Fruit fly (Drosophila melanogaster) whole organism, embryonic: ENCODE data around the gene 14-3-3epsilon.

Source experiments
- Antp ChIP-seq: fragments of 200-800 bp; sonication (Bioruptor generic); optimal IDR thresholded peaks from 3 replicates; lab custom pipeline; 2016; ENCODE audit warnings: missing biosample characterization, missing genetic modification characterization
- CG10654 ChIP-seq: fragments of 200-800 bp; sonication (Bioruptor generic); optimal IDR thresholded peaks from 2 replicates; lab custom pipeline; 2016; ENCODE audit warnings: missing biosample characterization, missing genetic modification characterization
- CG11456 ChIP-seq: fragments of 200-800 bp; sonication (Bioruptor generic); IDR thresholded peaks from 3 replicates; pipeline ENCODE4 v1.3.6; 2022; ENCODE audit warnings: missing biosample characterization, missing genetic modification characterization
- CG12071 ChIP-seq: fragments of 200-800 bp; sonication (Bioruptor generic); optimal IDR thresholded peaks from 3 replicates; lab custom pipeline; 2018; ENCODE audit warnings: missing biosample characterization, mild to moderate bottlenecking, missing genetic modification characterization
- CG12659 ChIP-seq: fragments of 200-800 bp; sonication (Bioruptor generic); optimal IDR thresholded peaks from 3 replicates; lab custom pipeline; 2017; ENCODE audit warnings: mild to moderate bottlenecking, missing biosample characterization, missing genetic modification reagents, missing genetic modification characterization
- CG17385 ChIP-seq: fragments of 200-800 bp; sonication (Bioruptor generic); optimal IDR thresholded peaks from 3 replicates; lab custom pipeline; 2018; ENCODE audit warnings: missing biosample characterization, mild to moderate bottlenecking, missing genetic modification characterization
- CG17612 ChIP-seq: fragments of 200-800 bp; sonication (Bioruptor generic); IDR thresholded peaks from 2 replicates; pipeline ENCODE4 v1.3.6; 2022; ENCODE audit warnings: missing biosample characterization, missing genetic modification characterization
- CG18619 ChIP-seq: fragments of 200-800 bp; sonication (Bioruptor generic); optimal IDR thresholded peaks from 3 replicates; lab custom pipeline; 2017; ENCODE audit warnings: missing biosample characterization, mild to moderate bottlenecking, missing genetic modification characterization
- CG2120 ChIP-seq: fragments of 200-800 bp; sonication (Bioruptor generic); optimal IDR thresholded peaks from 3 replicates; lab custom pipeline; 2016; ENCODE audit warnings: missing biosample characterization, missing genetic modification characterization
- CG3163 ChIP-seq: fragments of 200-800 bp; sonication (Bioruptor generic); optimal IDR thresholded peaks from 3 replicates; lab custom pipeline; 2016; ENCODE audit warnings: missing biosample characterization, missing genetic modification characterization
- CG32767 ChIP-seq: fragments of 200-800 bp; sonication (Bioruptor generic); IDR thresholded peaks from 2 replicates; pipeline ENCODE4 v1.3.6; 2022; ENCODE audit warnings: missing biosample characterization, missing genetic modification characterization
- CG3281 ChIP-seq: fragments of 200-800 bp; sonication (Bioruptor generic); optimal IDR thresholded peaks from 3 replicates; lab custom pipeline; 2017; ENCODE audit warnings: missing biosample characterization, mild to moderate bottlenecking, missing genetic modification characterization
- CG5180 ChIP-seq: fragments of 200-800 bp; sonication (Bioruptor generic); optimal IDR thresholded peaks from 3 replicates; lab custom pipeline; 2017; ENCODE audit warnings: missing biosample characterization, missing genetic modification characterization, mild to moderate bottlenecking, moderate library complexity, missing genetic modification reagents
- CG6765 ChIP-seq: fragments of 200-800 bp; sonication (Bioruptor generic); optimal IDR thresholded peaks from 3 replicates; lab custom pipeline; 2017; ENCODE audit warnings: missing biosample characterization, mild to moderate bottlenecking, missing genetic modification characterization
- CG6813 ChIP-seq: fragments of 200-800 bp; sonication (Bioruptor generic); optimal IDR thresholded peaks from 2 replicates; lab custom pipeline; 2017; ENCODE audit warnings: missing biosample characterization, missing genetic modification characterization, mild to moderate bottlenecking, moderate library complexity, missing genetic modification reagents
- CG6854 ChIP-seq: fragments of 200-800 bp; sonication (Bioruptor generic); optimal IDR thresholded peaks from 3 replicates; lab custom pipeline; 2017; ENCODE audit warnings: missing biosample characterization, mild to moderate bottlenecking, missing genetic modification characterization
- CG7839 ChIP-seq: fragments of 200-800 bp; sonication (Bioruptor generic); optimal IDR thresholded peaks from 3 replicates; lab custom pipeline; 2018; ENCODE audit warnings: missing biosample characterization, mild to moderate bottlenecking, missing genetic modification characterization, moderate library complexity
- Chrac-16 ChIP-seq: fragments of 200-800 bp; sonication (Bioruptor generic); optimal IDR thresholded peaks from 3 replicates; lab custom pipeline; 2016; ENCODE audit warnings: missing biosample characterization, missing genetic modification characterization
- CrebB ChIP-seq: fragments of 200-800 bp; sonication (Bioruptor generic); optimal IDR thresholded peaks from 3 replicates; lab custom pipeline; 2018; ENCODE audit warnings: missing biosample characterization, mild to moderate bottlenecking, missing genetic modification characterization
- D19B ChIP-seq: fragments of 200-800 bp; sonication (Bioruptor generic); optimal IDR thresholded peaks from 2 replicates; lab custom pipeline; 2017; ENCODE audit warnings: missing biosample characterization, mild to moderate bottlenecking, missing genetic modification characterization
- Dek ChIP-seq: fragments of 200-800 bp; sonication (Bioruptor generic); optimal IDR thresholded peaks from 3 replicates; lab custom pipeline; 2019; ENCODE audit warnings: missing biosample characterization, mild to moderate bottlenecking, missing genetic modification characterization, moderate library complexity
- Doc3 ChIP-seq: fragments of 200-800 bp; sonication (Bioruptor generic); IDR thresholded peaks from 3 replicates; pipeline ENCODE4 v1.3.6; 2022; ENCODE audit warnings: missing biosample characterization, missing genetic modification characterization; ENCODE audit not compliant: partially characterized antibody
- Fer1 ChIP-seq: fragments of 200-800 bp; sonication (Bioruptor generic); optimal IDR thresholded peaks from 2 replicates; lab custom pipeline; 2017; ENCODE audit warnings: missing biosample characterization, mild to moderate bottlenecking, missing genetic modification characterization
- Gug ChIP-seq: fragments of 200-800 bp; sonication (Bioruptor generic); IDR thresholded peaks from 4 replicates; pipeline ENCODE4 v1.3.6; 2022; ENCODE audit warnings: missing biosample characterization, missing genetic modification characterization
- Hsf ChIP-seq: fragments of 200-800 bp; sonication (Bioruptor generic); optimal IDR thresholded peaks from 3 replicates; lab custom pipeline; 2016; ENCODE audit warnings: missing biosample characterization, missing genetic modification characterization
- MTF-1 ChIP-seq: fragments of 200-800 bp; sonication (Bioruptor generic); optimal IDR thresholded peaks from 2 replicates; lab custom pipeline; 2018; ENCODE audit warnings: missing biosample characterization, mild to moderate bottlenecking, missing genetic modification characterization, borderline replicate concordance
- Mad ChIP-seq: fragments of 200-800 bp; sonication (Bioruptor generic); optimal IDR thresholded peaks from 2 replicates; lab custom pipeline; 2016; ENCODE audit warnings: missing biosample characterization, missing genetic modification characterization
- Med ChIP-seq: fragments of 200-800 bp; sonication (Bioruptor generic); peaks from one replicate; lab custom pipeline; 2016; ENCODE audit warnings: missing biosample characterization, missing genetic modification characterization, mild to moderate bottlenecking, inconsistent platforms, moderate library complexity
- Meics ChIP-seq: fragments of 200-800 bp; sonication (Bioruptor generic); optimal IDR thresholded peaks from 2 replicates; lab custom pipeline; 2017; ENCODE audit warnings: missing biosample characterization, mild to moderate bottlenecking, missing genetic modification characterization
- NfI ChIP-seq: fragments of 200-800 bp; sonication (Bioruptor generic); optimal IDR thresholded peaks from 3 replicates; lab custom pipeline; 2018; ENCODE audit warnings: missing biosample characterization, mild to moderate bottlenecking, missing genetic modification characterization, moderate library complexity
- Pdp1 ChIP-seq, 2 experiments: fragments of 200-800 bp; sonication (Bioruptor generic); optimal IDR thresholded peaks; 3 replicates each; lab custom pipeline; 2016; ENCODE audit warnings: missing biosample characterization in 2 of 2, missing genetic modification characterization in 2 of 2, mild to moderate bottlenecking in 1 of 2, moderate library complexity in 1 of 2
- Sin3A ChIP-seq: fragments of >200 bp; optimal IDR thresholded peaks from 2 replicates; lab custom pipeline; 2018
- al ChIP-seq: fragments of 200-800 bp; sonication (Bioruptor generic); IDR thresholded peaks from 2 replicates; pipeline ENCODE4 v1.3.6; 2022; ENCODE audit warnings: missing biosample characterization, missing genetic modification characterization
- chm ChIP-seq: fragments of 200-800 bp; sonication (Bioruptor generic); IDR thresholded peaks from 2 replicates; pipeline ENCODE4 v1.3.6; 2022; ENCODE audit warnings: missing biosample characterization, missing genetic modification characterization
- ems ChIP-seq: fragments of 200-800 bp; sonication (Bioruptor generic); optimal IDR thresholded peaks from 3 replicates; lab custom pipeline; 2016; ENCODE audit warnings: missing biosample characterization, missing genetic modification characterization
- lab ChIP-seq: fragments of 200-800 bp; sonication (Bioruptor generic); optimal IDR thresholded peaks from 3 replicates; lab custom pipeline; 2017; ENCODE audit warnings: missing biosample characterization, missing genetic modification characterization, mild to moderate bottlenecking, moderate library complexity, missing genetic modification reagents
- maf-S ChIP-seq: fragments of 200-800 bp; sonication (Bioruptor generic); optimal IDR thresholded peaks from 2 replicates; lab custom pipeline; 2016; ENCODE audit warnings: missing biosample characterization, missing genetic modification characterization
- mirr ChIP-seq: fragments of 200-800 bp; sonication (Bioruptor generic); optimal IDR thresholded peaks from 3 replicates; lab custom pipeline; 2018; ENCODE audit warnings: missing biosample characterization, mild to moderate bottlenecking, missing genetic modification characterization
- nerfin-1 ChIP-seq: fragments of 200-800 bp; sonication (Bioruptor generic); optimal IDR thresholded peaks from 3 replicates; lab custom pipeline; 2019; ENCODE audit warnings: missing biosample characterization, mild to moderate bottlenecking, missing genetic modification characterization, moderate library complexity
- pfk ChIP-seq: fragments of 200-800 bp; sonication (Bioruptor generic); optimal IDR thresholded peaks from 2 replicates; lab custom pipeline; 2018; ENCODE audit warnings: missing biosample characterization, mild to moderate bottlenecking, missing genetic modification characterization, moderate library complexity
- row ChIP-seq: fragments of 200-800 bp; sonication (Bioruptor generic); IDR thresholded peaks from 3 replicates; pipeline ENCODE4 v1.3.6; 2022; ENCODE audit warnings: missing biosample characterization, missing genetic modification characterization
- schlank ChIP-seq: fragments of 200-800 bp; sonication (Bioruptor generic); optimal IDR thresholded peaks from 2 replicates; lab custom pipeline; 2018; ENCODE audit warnings: missing biosample characterization, mild to moderate bottlenecking, missing genetic modification characterization
- scrt ChIP-seq: fragments of 200-800 bp; sonication (Bioruptor generic); optimal IDR thresholded peaks from 2 replicates; lab custom pipeline; 2018; ENCODE audit warnings: missing biosample characterization, mild to moderate bottlenecking, missing genetic modification characterization, moderate library complexity
- sens ChIP-seq: fragments of 200-800 bp; sonication (Bioruptor generic); peaks from one replicate; lab custom pipeline; 2016; ENCODE audit warnings: missing biosample characterization, missing genetic modification characterization
- seq ChIP-seq: fragments of 200-800 bp; sonication (Bioruptor generic); IDR thresholded peaks from 2 replicates; pipeline ENCODE4 v1.3.6; 2022; ENCODE audit warnings: missing biosample characterization, missing genetic modification characterization
- slbo ChIP-seq: fragments of 200-800 bp; sonication (Bioruptor generic); IDR thresholded peaks from 2 replicates; pipeline ENCODE4 v1.3.6; 2022; ENCODE audit warnings: missing biosample characterization, missing genetic modification characterization
- sr ChIP-seq: fragments of 200-800 bp; sonication (Bioruptor generic); IDR thresholded peaks from 3 replicates; pipeline ENCODE4 v1.3.6; 2022; ENCODE audit warnings: missing biosample characterization, missing genetic modification characterization
- tup ChIP-seq: fragments of 200-800 bp; sonication (Bioruptor generic); optimal IDR thresholded peaks from 2 replicates; lab custom pipeline; 2016; ENCODE audit warnings: missing biosample characterization, mild to moderate bottlenecking, missing genetic modification characterization, moderate library complexity
- usp ChIP-seq: fragments of >200 bp; optimal IDR thresholded peaks from 2 replicates; lab custom pipeline; 2017; ENCODE audit warnings: missing biosample characterization, missing genetic modification characterization
- wdn ChIP-seq: fragments of 200-800 bp; sonication (Bioruptor generic); IDR thresholded peaks from 2 replicates; pipeline ENCODE4 v1.3.6; 2022; ENCODE audit warnings: missing biosample characterization, missing genetic modification characterization

14-3-3epsilon gene

DNA sequence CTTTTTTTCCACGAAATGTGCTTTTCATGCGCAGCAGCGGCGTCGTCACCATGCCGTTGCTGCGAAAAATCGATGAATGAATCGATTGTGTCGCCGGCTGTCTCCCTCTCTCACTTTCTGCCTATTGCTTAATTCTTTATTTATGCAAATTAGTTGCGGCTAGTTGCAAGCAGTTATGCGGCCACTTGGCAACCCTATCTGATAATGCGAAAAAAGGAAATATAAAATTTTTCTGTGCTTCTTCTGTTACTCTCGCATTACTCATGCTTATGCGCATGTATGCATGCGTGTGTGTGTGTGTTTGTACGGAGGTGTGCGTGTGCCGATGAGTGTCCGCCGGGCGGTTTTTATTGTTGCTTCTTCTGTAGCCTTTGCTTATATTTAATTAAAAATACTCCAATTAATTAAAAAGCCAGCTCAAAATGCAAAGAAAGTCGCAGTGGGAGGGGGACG lies 1.4 kb downstream of the 14-3-3epsilon start (continued):
- TF ChIP-seq CG32767 (GFP tag; lab: Robert Waterston, UW) (no peak), maf-S (peak; percentile 13), CG10654 (GFP tag; lab: Kevin White, UChicago) (no peak), Gug (GFP tag; lab: Robert Waterston, UW) (peak; percentile 21; the same call in 1 of the 4 replicates), CG17385 (peak; percentile 24), CG2120 (GFP tag; lab: Kevin White, UChicago) (peak; percentile 2), CrebB (tag; lab: Kevin White, UChicago) (peak; percentile 11), CG6854 (GFP tag; lab: Kevin White, UChicago) (peak; percentile 27), CG6813 (GFP tag; lab: Kevin White, UChicago) (peak; percentile 44), Pdp1 (GFP tag; optimal IDR thresholded peaks at IDR 0.05; lab: Kevin White, UChicago) (peak in 1 of 2 experiments; percentile 15), CG5180 (no peak), CG11456 (GFP tag; lab: Robert Waterston, UW) (peak; percentile 14; the same call in 1 of the 3 replicates), Chrac-16 (GFP tag; lab: Kevin White, UChicago) (peak; percentile 25), row (GFP tag; lab: Robert Waterston, UW) (peak; percentile 5; the same call in 1 of the 3 replicates), seq (GFP tag; lab: Robert Waterston, UW) (0 out of 2 replicates have a peak, but pooled peaks have one; percentile 3), mirr (GFP tag; lab: Kevin White, UChicago) (peak; percentile 49), schlank (tag; lab: Kevin White, UChicago) (peak; percentile 3), wdn (GFP tag; lab: Robert Waterston, UW) (0 out of 2 replicates have a peak, but pooled peaks have one; percentile 10), MTF-1 (peak; percentile 0), NfI (no peak), Mad (no peak), Meics (no peak), CG3281 (GFP tag; lab: Kevin White, UChicago) (peak; percentile 8), scrt (GFP tag; lab: Kevin White, UChicago) (peak; percentile 50), CG6765 (GFP tag; lab: Kevin White, UChicago) (peak; percentile 28), lab (GFP tag; lab: Kevin White, UChicago) (peak; percentile 59), Fer1 (GFP tag; lab: Kevin White, UChicago) (peak; percentile 20), Doc3 (GFP tag; lab: Robert Waterston, UW) (no peak), chm (GFP tag; lab: Robert Waterston, UW) (peak; percentile 7; the same call in 1 of the 2 replicates), sens (GFP tag; lab: Kevin White, UChicago) (peak; percentile 60), Med (peak; percentile 83), al (GFP tag; lab: Robert Waterston, UW) (no peak), CG18619 (GFP tag; lab: Kevin White, UChicago) (no peak), slbo (peak; percentile 33), nerfin-1 (tag; lab: Kevin White, UChicago) (peak; percentile 6), CG12659 (GFP tag; lab: Kevin White, UChicago) (peak; percentile 40), Dek (tag; lab: Kevin White, UChicago) (peak; percentile 11), Antp (GFP tag; lab: Kevin White, UChicago) (peak; percentile 24), Sin3A (lab: Kevin White, UChicago) (no peak), Hsf (GFP tag; lab: Kevin White, UChicago) (no peak), CG12071 (peak; percentile 58), CG17612 (GFP tag; lab: Robert Waterston, UW) (no peak), CG3163 (GFP tag; lab: Kevin White, UChicago) (no peak), CG7839 (tag; lab: Kevin White, UChicago) (peak; percentile 2), usp (GFP tag; lab: Kevin White, UChicago) (no peak), sr (no peak), tup (peak; percentile 1), D19B (GFP tag; lab: Kevin White, UChicago) (peak; percentile 6), pfk (peak; percentile 2), ems (peak; percentile 39)
